Worm (Caenorhabditis elegans): Measurements from ENCODE around the gene H12D21.6.
"Not testable (repeated sequence)": the region's sequence is repeated elsewhere in the genome, so short reads cannot be mapped to it uniquely, and the experiment has no call there.

H12D21.6 gene

ce11 chrV:14899545-14899944 lies 1.9 kb upstream of the H12D21.6 start, which contains the start of gene H12D21.10:
Gene H12D21.10, plus strand, starts transcription at chrV:14899804.
- TF ChIP-seq unc-62 (GFP tag; optimal IDR thresholded peaks at IDR 0.05): no peak

ce11 chrV:14895557-14895956 lies 2.1 kb downstream of the H12D21.6 start, which contains the start of gene mpst-3:
Gene mpst-3, plus strand, starts transcription at chrV:14895647.
- TF ChIP-seq unc-62 (GFP tag; optimal IDR thresholded peaks at IDR 0.05): no peak

ce11 chrV:14893355-14894050 lies 4.1 kb downstream of the H12D21.6 start, which contains the start of the genes mpst-2 and H12D21.5:
Gene mpst-2, minus strand, starts transcription at chrV:14893455.
Gene H12D21.5, plus strand, starts transcription at chrV:14894000.
- TF ChIP-seq unc-62 (GFP tag; optimal IDR thresholded peaks at IDR 0.05): no peak

- TF ChIP-seq unc-62 (GFP tag; optimal IDR thresholded peaks at IDR 0.05): not testable (repeated sequence)
Observed at ce11 chrV:14890782-14891181, 6.8 kb downstream of the H12D21.6 start, which contains the start of gene nspa-2. Gene nspa-2, plus strand, starts transcription at chrV:14891082.

- TF ChIP-seq unc-62 (GFP tag; optimal IDR thresholded peaks at IDR 0.05): no peak
Observed at ce11 chrV:14877242-14877819, 20.3 kb downstream of the H12D21.6 start.

- TF ChIP-seq unc-62 (GFP tag; optimal IDR thresholded peaks at IDR 0.05): not testable (repeated sequence)
Observed at ce11 chrV:14876724-14877123, 20.9 kb downstream of the H12D21.6 start, which contains the start of gene ZC412.10. Gene ZC412.10, minus strand, starts transcription at chrV:14876824.

- no peak for TF ChIP-seq unc-62 (GFP tag; optimal IDR thresholded peaks at IDR 0.05)
Observed at ce11 chrV:14876257-14876656, 21.4 kb downstream of the H12D21.6 start.

ce11 chrV:14875371-14875770 lies 22.3 kb downstream of the H12D21.6 start, which contains the start of gene ZC412.5:
Gene ZC412.5, minus strand, starts transcription at chrV:14875471.
- no peak for TF ChIP-seq unc-62 (GFP tag; optimal IDR thresholded peaks at IDR 0.05)

ce11 chrV:14871365-14871764 lies 26.3 kb downstream of the H12D21.6 start, which contains the start of gene ZC412.3:
Gene ZC412.3, minus strand, starts transcription at chrV:14871547.
- TF ChIP-seq unc-62 (GFP tag; optimal IDR thresholded peaks at IDR 0.05): no peak

ce11 chrV:14868181-14868580 lies 29.4 kb downstream of the H12D21.6 start, which contains the start of gene gcy-14:
Gene gcy-14, minus strand, starts transcription at chrV:14868281.
- no peak for TF ChIP-seq unc-62 (GFP tag; optimal IDR thresholded peaks at IDR 0.05)

- TF ChIP-seq unc-62 (GFP tag; optimal IDR thresholded peaks at IDR 0.05): no peak
Observed at ce11 chrV:14859380-14859779, 38.3 kb downstream of the H12D21.6 start.

ce11 chrV:14858503-14858902 lies 39.1 kb downstream of the H12D21.6 start, which contains the start of gene npr-13:
Gene npr-13, minus strand, starts transcription at chrV:14858603.
- no peak for TF ChIP-seq unc-62 (GFP tag; optimal IDR thresholded peaks at IDR 0.05)

ce11 chrV:14855626-14856025 lies 42.0 kb downstream of the H12D21.6 start:
- TF ChIP-seq unc-62 (GFP tag; optimal IDR thresholded peaks at IDR 0.05): no peak

ce11 chrV:14854261-14854660 lies 43.4 kb downstream of the H12D21.6 start:
- TF ChIP-seq unc-62 (GFP tag; optimal IDR thresholded peaks at IDR 0.05): no peak

- no peak for TF ChIP-seq unc-62 (GFP tag; optimal IDR thresholded peaks at IDR 0.05)
Observed at ce11 chrV:14853739-14854138, 43.9 kb downstream of the H12D21.6 start.

- TF ChIP-seq unc-62 (GFP tag; optimal IDR thresholded peaks at IDR 0.05): no peak
Observed at ce11 chrV:14852620-14853019, 45.0 kb downstream of the H12D21.6 start.

- no peak for TF ChIP-seq unc-62 (GFP tag; optimal IDR thresholded peaks at IDR 0.05)
Observed at ce11 chrV:14851972-14852371, 45.7 kb downstream of the H12D21.6 start.
